Fruit fly (Drosophila melanogaster) whole organism, embryonic: ENCODE data around the gene CG3091.

Source experiments
- CG10366 ChIP-seq: fragments of 200-800 bp; sonication (Bioruptor generic); IDR thresholded peaks from 2 replicates; pipeline ENCODE4 v1.3.6; 2022; ENCODE audit warnings: missing biosample characterization, missing genetic modification characterization
- CG10959 ChIP-seq: fragments of 200-800 bp; sonication (Bioruptor generic); IDR thresholded peaks from 2 replicates; pipeline ENCODE4 v1.3.6; 2022; ENCODE audit warnings: missing biosample characterization, missing genetic modification characterization
- CG1233 ChIP-seq: fragments of 200-800 bp; sonication (Bioruptor generic); optimal IDR thresholded peaks from 4 replicates; lab custom pipeline; 2018; ENCODE audit warnings: missing biosample characterization, mild to moderate bottlenecking, missing genetic modification characterization
- CG15269 ChIP-seq: fragments of 200-800 bp; sonication (Bioruptor generic); optimal IDR thresholded peaks from 2 replicates; lab custom pipeline; 2018; ENCODE audit warnings: missing biosample characterization, mild to moderate bottlenecking, missing genetic modification characterization, moderate library complexity
- CG2678 ChIP-seq: fragments of 200-800 bp; sonication (Bioruptor generic); optimal IDR thresholded peaks from 3 replicates; lab custom pipeline; 2019; ENCODE audit warnings: missing biosample characterization, mild to moderate bottlenecking, missing genetic modification characterization, moderate library complexity
- CG6272 ChIP-seq: fragments of 200-800 bp; sonication (Bioruptor generic); IDR thresholded peaks from 2 replicates; pipeline ENCODE4 v1.3.6; 2022; ENCODE audit warnings: missing biosample characterization, missing genetic modification characterization
- CkIIα-i1 ChIP-seq: fragments of 200-800 bp; sonication (Bioruptor generic); IDR thresholded peaks from 2 replicates; pipeline ENCODE4 v1.3.6; 2022; ENCODE audit warnings: missing biosample characterization, missing genetic modification characterization
- Oli ChIP-seq: fragments of 200-800 bp; sonication (Bioruptor generic); optimal IDR thresholded peaks from 2 replicates; lab custom pipeline; 2018; ENCODE audit warnings: missing biosample characterization, mild to moderate bottlenecking, missing genetic modification characterization, moderate library complexity
- Sry-β ChIP-seq: fragments of 200-800 bp; sonication (Bioruptor generic); optimal IDR thresholded peaks from 2 replicates; lab custom pipeline; 2018; ENCODE audit warnings: missing biosample characterization, mild to moderate bottlenecking, missing genetic modification characterization, moderate library complexity
- ash1 ChIP-seq: fragments of 200-800 bp; sonication (Bioruptor generic); optimal IDR thresholded peaks from 2 replicates; lab custom pipeline; 2018; ENCODE audit warnings: missing biosample characterization, mild to moderate bottlenecking, missing genetic modification characterization
- br ChIP-seq: fragments of >200 bp; optimal IDR thresholded peaks from 2 replicates; lab custom pipeline; 2017
- danr ChIP-seq: fragments of 200-800 bp; sonication (Bioruptor generic); IDR thresholded peaks from 2 replicates; pipeline ENCODE4 v1.3.6; 2022; ENCODE audit warnings: missing biosample characterization, missing genetic modification characterization
- emc ChIP-seq: fragments of 200-800 bp; sonication (Bioruptor generic); optimal IDR thresholded peaks from 2 replicates; lab custom pipeline; 2016; ENCODE audit warnings: missing biosample characterization, missing genetic modification characterization

DNA sequence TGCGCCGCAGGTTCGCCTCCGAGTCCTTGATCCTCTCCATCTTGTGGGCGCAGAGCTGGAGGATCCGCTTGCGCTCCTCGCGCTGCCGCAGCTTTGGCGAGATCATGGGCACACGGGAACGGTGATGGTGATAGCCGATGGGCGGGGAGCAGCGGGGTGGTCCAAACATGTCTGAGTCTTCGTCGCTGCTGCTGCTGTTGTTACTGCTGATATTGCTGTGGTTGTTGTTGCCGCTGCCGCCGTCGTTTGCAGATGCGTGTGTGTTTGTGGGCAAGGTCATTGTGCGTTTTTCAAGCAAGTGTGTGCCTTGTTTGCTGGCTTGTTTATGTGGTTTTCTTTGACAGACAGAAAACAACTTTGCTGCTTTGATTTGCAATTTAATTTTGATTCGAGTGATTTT is 38.4 kb upstream of the CG3091 start:
- no peak for TF ChIP-seq CG6272 (GFP tag; lab: Robert Waterston, UW)
- TF ChIP-seq Oli (tag; lab: Kevin White, UChicago), result no peak
- TF ChIP-seq emc (GFP tag; lab: Kevin White, UChicago), result no peak
- no peak for TF ChIP-seq CG10366
- TF ChIP-seq danr (GFP tag; lab: Robert Waterston, UW), result no peak
- no peak for TF ChIP-seq CG10959 (GFP tag; lab: Robert Waterston, UW)
- TF ChIP-seq CG2678 (tag; lab: Kevin White, UChicago), result no peak
- TF ChIP-seq ash1, result no peak
- no peak for TF ChIP-seq br (lab: Kevin White, UChicago)
- TF ChIP-seq CG1233, result no peak
- no peak for TF ChIP-seq CkIIα-i1
- no peak for TF ChIP-seq CG15269
- no peak for TF ChIP-seq Sry-β
